Worm (Caenorhabditis elegans) whole organism, early embryonic: ENCODE results near the gene cdc-25.4.

ENCODE experiments used
- aly-1 ChIP-seq: sonication (generic microtip); optimal IDR thresholded peaks from 2 replicates; lab custom pipeline; 2016; ENCODE audit warnings: missing genetic modification characterization, missing compliant biosample characterization
- ama-1 ChIP-seq: fragments of 150-350 bp; optimal IDR thresholded peaks from 2 replicates; lab custom pipeline; 2014
- ceh-36 ChIP-seq: sonication (generic microtip); optimal IDR thresholded peaks from 2 replicates; lab custom pipeline; 2016; ENCODE audit warnings: missing genetic modification characterization, inconsistent platforms, missing compliant biosample characterization
- ets-7 ChIP-seq: sonication (generic microtip); optimal IDR thresholded peaks from 2 replicates; lab custom pipeline; 2016; ENCODE audit warnings: missing genotype, missing genetic modification characterization, missing compliant biosample characterization
- flt-1 ChIP-seq: fragments of 200-800 bp; sonication (Bioruptor generic); IDR thresholded peaks from 2 replicates; pipeline ENCODE4 v1.3.6; 2022; ENCODE audit warnings: missing genetic modification characterization, missing compliant biosample characterization

- no peak for TF ChIP-seq ceh-36 (tag; lab: Kevin White, UChicago)
- TF ChIP-seq aly-1, result no peak
- TF ChIP-seq flt-1, result no peak
- TF ChIP-seq ets-7 (tag; lab: Kevin White, UChicago), result no peak
- no peak for TF ChIP-seq ama-1 (lab: Kevin White, UChicago)
These were observed 13.8 kb upstream of the cdc-25.4 start for ce11 chrII:10203067-10203466.
